Worm (Caenorhabditis elegans): ENCODE results near the gene ets-6.

DNA sequence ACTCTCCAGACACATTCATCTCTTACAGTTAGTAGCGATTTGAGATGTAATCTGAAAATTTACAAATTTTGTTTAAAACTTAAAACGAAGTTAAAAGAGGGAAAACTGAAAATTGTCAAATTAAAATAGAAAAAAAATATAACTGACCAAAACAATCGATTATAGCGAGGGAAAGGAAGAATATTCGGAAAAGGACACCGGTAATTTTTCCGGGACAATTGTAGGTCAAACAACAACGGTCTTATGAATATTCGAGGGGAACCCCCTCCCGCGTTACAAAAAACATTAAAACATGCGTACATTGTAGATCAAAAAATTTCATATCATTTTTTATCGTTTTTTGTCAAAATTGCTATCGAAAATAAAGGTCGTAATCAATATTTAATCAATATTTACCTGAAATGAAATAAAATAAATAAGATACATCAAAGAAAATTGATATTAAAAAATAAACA lies 41.7 kb upstream of the ets-6 start, which contains the start of gene C50E3.12:
- TF ChIP-seq flt-1 (GFP tag; IDR thresholded peaks at IDR 0.05), result no peak
- TF ChIP-seq med-1 (GFP tag; optimal IDR thresholded peaks at IDR 0.05; ENCODE audit: insufficient read depth), result no peak
- TF ChIP-seq tab-1 (GFP tag; IDR thresholded peaks at IDR 0.05), result no peak
